Worm (Caenorhabditis elegans) whole organism, midembryonic: ENCODE data around the gene lev-1.

Experiments used
- T22C8.4 ChIP-seq: fragments of 200-800 bp; sonication (Bioruptor generic); IDR thresholded peaks from 2 replicates; pipeline ENCODE4 v1.3.6; 2022; ENCODE audit warnings: missing genetic modification characterization, missing compliant biosample characterization
- cog-1 ChIP-seq: sonication (generic microtip); optimal IDR thresholded peaks from 2 replicates; lab custom pipeline; 2016; ENCODE audit warnings: missing genetic modification characterization, missing compliant biosample characterization
- flt-1 ChIP-seq: fragments of 200-800 bp; sonication (Bioruptor generic); IDR thresholded peaks from 2 replicates; pipeline ENCODE4 v1.3.6; 2022; ENCODE audit warnings: missing genetic modification characterization, missing compliant biosample characterization
- klf-2 ChIP-seq: fragments of 200-800 bp; sonication (Bioruptor generic); conservative IDR thresholded peaks from 2 replicates; pipeline ENCODE4 v1.3.6; 2022; ENCODE audit warnings: missing genetic modification reagents, missing genetic modification characterization, missing compliant biosample characterization
- med-1 ChIP-seq: sonication (generic microtip); optimal IDR thresholded peaks from 2 replicates; lab custom pipeline; 2017; ENCODE audit warnings: missing genetic modification characterization, mild to moderate bottlenecking, missing compliant biosample characterization, antibody characterized with exemption, missing genetic modification reagents; ENCODE audit not compliant: insufficient read depth
- ref-1 ChIP-seq: fragments of 200-800 bp; sonication (Bioruptor generic); conservative IDR thresholded peaks from 2 replicates; pipeline ENCODE4 v1.3.6; 2022; ENCODE audit warnings: missing genetic modification reagents, missing genetic modification characterization, missing compliant biosample characterization
- tab-1 ChIP-seq: fragments of 200-800 bp; sonication (Bioruptor generic); IDR thresholded peaks from 2 replicates; pipeline ENCODE4 v1.3.6; 2022; ENCODE audit warnings: missing genetic modification characterization, missing compliant biosample characterization
- ztf-23 ChIP-seq: fragments of 200-800 bp; sonication (Bioruptor generic); IDR thresholded peaks from 2 replicates; pipeline ENCODE4 v1.3.6; 2022; ENCODE audit warnings: missing genetic modification reagents, missing genetic modification characterization, missing compliant biosample characterization
- ztf-29 ChIP-seq: fragments of 200-800 bp; sonication (Bioruptor generic); IDR thresholded peaks from 2 replicates; pipeline ENCODE4 v1.3.6; 2022; ENCODE audit warnings: missing genetic modification reagents, missing genetic modification characterization, missing compliant biosample characterization

lev-1 gene

DNA sequence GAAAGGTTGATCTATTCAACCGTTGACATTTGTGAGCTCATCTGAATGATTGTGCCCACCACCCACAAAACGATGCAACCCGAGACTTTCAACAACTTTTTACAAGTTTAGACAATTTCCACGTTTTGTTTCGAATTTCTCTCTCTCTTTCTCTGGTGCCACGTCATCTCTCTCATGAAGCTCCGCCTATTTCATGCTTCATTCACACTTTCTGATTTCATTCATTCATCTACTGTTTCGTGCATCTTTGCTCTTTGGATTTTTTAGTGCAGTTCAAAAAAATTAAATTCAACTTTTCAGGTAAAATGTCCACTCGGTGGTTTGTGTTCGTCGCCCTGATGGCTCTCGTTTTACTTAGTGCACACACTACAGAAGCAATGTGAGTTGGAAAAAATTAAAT is 29.9 kb downstream of the lev-1 start, which contains the start of gene nlp-79:
TSS of gene nlp-79 (plus strand) at position 301 of the 400 bp plus-strand sequence.
- TF ChIP-seq flt-1 (GFP tag; lab: Robert Waterston, UW) = no peak
- TF ChIP-seq tab-1 (GFP tag; lab: Robert Waterston, UW) = no peak
- TF ChIP-seq cog-1 (tag; lab: Kevin White, UChicago) = no peak
- no peak for TF ChIP-seq ztf-29 (GFP tag; lab: Robert Waterston, UW)
- no peak for TF ChIP-seq ztf-23 (GFP tag; lab: Robert Waterston, UW)
- no peak for TF ChIP-seq ref-1
- no peak for TF ChIP-seq T22C8.4 (GFP tag; lab: Robert Waterston, UW)
- no peak for TF ChIP-seq klf-2 (GFP tag; lab: Robert Waterston, UW)
- TF ChIP-seq med-1 (GFP tag; lab: Kevin White, UChicago) = no peak

DNA sequence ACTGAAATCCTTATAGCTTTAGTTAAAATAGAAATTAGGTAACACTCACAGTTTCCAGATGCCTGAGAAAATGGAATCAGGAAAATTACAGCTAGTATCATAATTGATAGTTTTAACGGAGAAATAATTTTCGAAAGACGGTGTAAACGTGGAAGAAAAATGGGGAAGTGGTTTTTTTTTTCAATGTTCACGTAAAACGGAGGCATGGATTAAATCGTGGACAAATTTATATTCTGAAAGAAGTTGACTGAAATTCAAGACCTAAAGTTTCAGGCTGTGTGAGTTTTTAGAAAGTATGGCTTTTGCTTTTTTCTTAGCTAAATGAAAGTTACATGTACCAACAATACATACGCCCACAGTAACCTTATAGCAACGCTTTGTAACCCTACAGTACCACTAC is 36.9 kb downstream of the lev-1 start, which contains the start of gene spe-43:
TSS of gene spe-43 (minus strand) at position 101 of the 400 bp plus-strand sequence.
- TF ChIP-seq tab-1 (GFP tag; lab: Robert Waterston, UW) (no peak), klf-2 (GFP tag; lab: Robert Waterston, UW) (no peak), T22C8.4 (GFP tag; lab: Robert Waterston, UW) (no peak), ref-1 (no peak), ztf-23 (GFP tag; lab: Robert Waterston, UW) (no peak), med-1 (GFP tag; lab: Kevin White, UChicago) (no peak), ztf-29 (GFP tag; lab: Robert Waterston, UW) (no peak), flt-1 (GFP tag; lab: Robert Waterston, UW) (no peak), cog-1 (tag; lab: Kevin White, UChicago) (no peak)

DNA sequence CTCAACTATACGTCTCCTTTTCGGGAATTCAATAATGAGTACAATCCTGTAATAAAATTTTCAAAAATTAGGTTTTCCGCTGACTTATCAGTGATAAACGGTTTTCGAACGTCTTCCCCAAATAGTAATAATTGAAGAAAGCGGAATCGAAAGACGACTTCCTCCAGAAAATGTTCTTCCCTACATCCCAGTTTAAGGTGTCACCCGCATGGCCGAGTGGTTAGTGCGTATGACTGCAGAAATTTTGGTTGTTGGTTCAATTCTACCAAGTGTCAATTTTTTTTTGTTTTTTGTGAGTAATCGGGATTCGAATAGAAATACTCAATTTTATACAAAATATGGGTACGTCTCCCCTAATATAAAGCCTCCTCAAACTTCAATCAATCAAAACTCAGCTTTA is 38.4 kb downstream of the lev-1 start:
- TF ChIP-seq flt-1 (GFP tag; lab: Robert Waterston, UW) (peak; percentile 54), T22C8.4 (GFP tag; lab: Robert Waterston, UW) (0 out of 2 replicates have a peak, but pooled peaks have one; percentile 25), ztf-23 (GFP tag; lab: Robert Waterston, UW) (peak; percentile 30; the same call in 1 of the 2 replicates), ref-1 (peak; percentile 43; the same call in 1 of the 2 replicates), tab-1 (GFP tag; lab: Robert Waterston, UW) (0 out of 2 replicates have a peak, but pooled peaks have one; percentile 51)

DNA sequence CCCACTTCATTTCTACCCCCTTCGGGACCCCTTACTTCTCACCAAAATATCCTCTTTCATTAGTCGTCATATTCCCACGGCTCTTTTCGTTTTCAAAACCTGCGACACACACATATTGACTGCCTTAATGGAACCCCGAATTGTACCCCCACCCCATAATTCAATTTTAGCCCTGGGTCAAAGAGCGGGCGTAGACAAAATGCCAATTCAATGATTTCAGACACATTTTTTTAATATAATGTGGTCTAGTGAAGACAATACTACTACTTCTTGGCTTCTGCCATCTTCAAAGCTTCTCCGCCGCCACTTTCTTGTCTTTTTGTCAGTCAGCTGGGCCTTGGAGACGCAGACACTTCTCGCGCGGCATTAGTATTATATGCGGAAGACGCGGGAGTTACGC is 51.5 kb downstream of the lev-1 start:
- TF ChIP-seq ref-1 (no peak), ztf-29 (GFP tag; lab: Robert Waterston, UW) (no peak), cog-1 (tag; lab: Kevin White, UChicago) (no peak)

DNA sequence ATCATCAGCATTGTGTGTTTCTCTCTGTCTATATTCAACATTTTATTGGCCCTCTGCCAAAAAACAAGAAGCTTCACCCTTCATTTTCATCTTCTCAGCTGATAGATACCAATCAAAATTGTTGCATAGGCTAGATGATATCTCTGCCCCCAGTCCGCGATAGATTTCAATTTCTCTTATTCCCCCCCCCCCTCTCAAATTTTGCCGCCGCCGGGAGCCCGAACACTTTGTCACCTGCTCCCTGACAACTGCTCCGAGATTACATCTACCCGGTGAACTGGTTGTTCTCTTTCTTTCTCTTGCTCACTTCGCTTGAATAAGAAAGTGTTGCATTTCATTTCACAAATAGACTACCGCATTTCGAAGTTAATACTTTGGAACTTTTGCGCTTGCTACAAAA is 53.2 kb downstream of the lev-1 start:
- TF ChIP-seq cog-1 (tag; lab: Kevin White, UChicago) (no peak), klf-2 (GFP tag; lab: Robert Waterston, UW) (no peak), T22C8.4 (GFP tag; lab: Robert Waterston, UW) (no peak), med-1 (GFP tag; lab: Kevin White, UChicago) (no peak)
